Worm (Caenorhabditis elegans) whole organism, late embryonic: Measurements from ENCODE around the gene F22F4.4.

ENCODE experiments used
- ceh-34 ChIP-seq: sonication (generic microtip); optimal IDR thresholded peaks from 2 replicates; lab custom pipeline; 2016; ENCODE audit warnings: mild to moderate bottlenecking, missing genetic modification characterization, missing compliant biosample characterization
- elt-2 ChIP-seq: sonication (generic microtip); optimal IDR thresholded peaks from 2 replicates; lab custom pipeline; 2016; ENCODE audit warnings: missing genetic modification reagents, missing genetic modification characterization, missing compliant biosample characterization
- eyg-1 ChIP-seq: sonication (generic microtip); optimal IDR thresholded peaks from 2 replicates; lab custom pipeline; 2016; ENCODE audit warnings: missing genotype, missing genetic modification characterization, missing compliant biosample characterization
- hlh-30 ChIP-seq: sonication (generic microtip); optimal IDR thresholded peaks from 2 replicates; lab custom pipeline; 2017; ENCODE audit warnings: antibody characterized with exemption, missing genetic modification characterization, missing compliant biosample characterization; ENCODE audit not compliant: insufficient read depth
- nhr-11 ChIP-seq: fragments of 150-350 bp; optimal IDR thresholded peaks from 2 replicates; lab custom pipeline; 2014; ENCODE audit warnings: missing biosample characterization, missing genetic modification characterization
- tbx-2 ChIP-seq: sonication (generic microtip); optimal IDR thresholded peaks from 2 replicates; lab custom pipeline; 2016; ENCODE audit warnings: missing genetic modification characterization, missing compliant biosample characterization

DNA sequence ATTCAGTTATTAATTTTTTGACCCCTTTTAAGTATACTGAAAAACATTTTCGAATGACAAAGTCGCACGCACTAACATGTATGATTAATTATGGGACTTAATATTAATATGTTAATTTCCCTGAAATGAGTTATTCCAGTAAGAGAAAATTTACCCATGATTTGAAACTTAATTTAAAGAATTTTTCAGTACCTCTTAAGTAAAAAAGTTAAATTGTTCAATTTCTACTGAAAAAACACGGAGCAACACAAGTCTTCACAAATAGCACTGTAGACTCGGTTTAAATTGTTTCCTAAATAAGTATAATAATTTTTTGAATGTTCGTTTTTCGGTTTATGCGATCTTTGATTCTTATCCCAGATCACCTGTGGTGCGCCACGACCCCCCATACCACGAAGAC is 1.1 kb upstream of the F22F4.4 start:
- no peak for TF ChIP-seq elt-2 (tag; lab: Kevin White, UChicago)
- TF ChIP-seq tbx-2 (tag; lab: Kevin White, UChicago) = no peak
- TF ChIP-seq eyg-1 (tag; lab: Kevin White, UChicago) = no peak
- no peak for TF ChIP-seq ceh-34 (tag; lab: Kevin White, UChicago)
- no peak for TF ChIP-seq nhr-11 (tag; lab: Kevin White, UChicago)
- TF ChIP-seq hlh-30 (tag; lab: Kevin White, UChicago) = no peak
